Worm (Caenorhabditis elegans) whole organism, late embryonic: ENCODE data around the gene cut-2.
A peak's percentile ranks its signal among the peaks of the same experiment; 100 is the strongest.

Experiments
- C08G9.2 ChIP-seq: sonication (generic microtip); optimal IDR thresholded peaks from 2 replicates; lab custom pipeline; 2016; ENCODE audit warnings: mild to moderate bottlenecking, missing genetic modification characterization, moderate library complexity, missing compliant biosample characterization
- K02D7.2 ChIP-seq: sonication (generic microtip); optimal IDR thresholded peaks from 2 replicates; lab custom pipeline; 2017; ENCODE audit warnings: mild to moderate bottlenecking, missing genetic modification characterization, missing compliant biosample characterization
- T23F11.4 ChIP-seq: fragments of 200-800 bp; sonication (Bioruptor generic); optimal IDR thresholded peaks from 2 replicates; lab custom pipeline; 2018; ENCODE audit warnings: mild to moderate bottlenecking, missing genetic modification characterization, missing compliant biosample characterization
- ama-1 ChIP-seq: fragments of 150-350 bp; optimal IDR thresholded peaks from 2 replicates; lab custom pipeline; 2014
- ceh-18 ChIP-seq: sonication (generic microtip); optimal IDR thresholded peaks from 2 replicates; lab custom pipeline; 2016; ENCODE audit warnings: missing genetic modification characterization, missing compliant biosample characterization
- ceh-19 ChIP-seq: fragments of 200-800 bp; sonication (Bioruptor generic); optimal IDR thresholded peaks from 2 replicates; lab custom pipeline; 2018; ENCODE audit warnings: mild to moderate bottlenecking, missing genetic modification characterization, missing compliant biosample characterization
- ceh-34 ChIP-seq: sonication (generic microtip); optimal IDR thresholded peaks from 2 replicates; lab custom pipeline; 2016; ENCODE audit warnings: mild to moderate bottlenecking, missing genetic modification characterization, missing compliant biosample characterization
- ceh-45 ChIP-seq: fragments of 200-800 bp; sonication (Bioruptor generic); IDR thresholded peaks from 2 replicates; pipeline ENCODE4 v1.3.6; 2022; ENCODE audit warnings: missing genetic modification reagents, missing genetic modification characterization, missing compliant biosample characterization
- ceh-9 ChIP-seq: sonication (generic microtip); optimal IDR thresholded peaks from 2 replicates; lab custom pipeline; 2016; ENCODE audit warnings: mild to moderate bottlenecking, missing genetic modification characterization, inconsistent platforms, missing compliant biosample characterization
- che-1 ChIP-seq: sonication (generic microtip); optimal IDR thresholded peaks from 2 replicates; lab custom pipeline; 2016; ENCODE audit warnings: mild to moderate bottlenecking, missing genetic modification characterization, missing compliant biosample characterization
- dmd-4 ChIP-seq: sonication (generic microtip); optimal IDR thresholded peaks from 2 replicates; lab custom pipeline; 2016; ENCODE audit warnings: borderline replicate concordance, missing genetic modification characterization, missing compliant biosample characterization
- dve-1 ChIP-seq: sonication (generic microtip); optimal IDR thresholded peaks from 2 replicates; lab custom pipeline; 2017; ENCODE audit warnings: antibody characterized with exemption, mild to moderate bottlenecking, missing genetic modification characterization, missing compliant biosample characterization
- elt-4 ChIP-seq: sonication (generic microtip); optimal IDR thresholded peaks from 2 replicates; lab custom pipeline; 2016; ENCODE audit warnings: missing genetic modification characterization, missing compliant biosample characterization
- ets-4 ChIP-seq: sonication (generic microtip); optimal IDR thresholded peaks from 2 replicates; lab custom pipeline; 2016; ENCODE audit warnings: missing genetic modification characterization, missing compliant biosample characterization
- fax-1 ChIP-seq: sonication (generic microtip); optimal IDR thresholded peaks from 2 replicates; lab custom pipeline; 2016; ENCODE audit warnings: missing genotype, missing genetic modification characterization, missing compliant biosample characterization
- fkh-6 ChIP-seq: sonication (generic microtip); optimal IDR thresholded peaks from 2 replicates; lab custom pipeline; 2016; ENCODE audit warnings: missing genetic modification characterization, missing compliant biosample characterization
- hlh-13 ChIP-seq: fragments of 200-800 bp; sonication (Bioruptor generic); optimal IDR thresholded peaks from 2 replicates; lab custom pipeline; 2018; ENCODE audit warnings: mild to moderate bottlenecking, missing genetic modification characterization, missing compliant biosample characterization
- hlh-15 ChIP-seq: sonication (generic microtip); optimal IDR thresholded peaks from 2 replicates; lab custom pipeline; 2016; ENCODE audit warnings: missing genetic modification characterization, missing compliant biosample characterization
- hlh-8 ChIP-seq: sonication (generic microtip); optimal IDR thresholded peaks from 2 replicates; lab custom pipeline; 2016; ENCODE audit warnings: missing genotype, missing genetic modification characterization, missing compliant biosample characterization
- mec-3 ChIP-seq: sonication (generic microtip); optimal IDR thresholded peaks from 2 replicates; lab custom pipeline; 2016; ENCODE audit warnings: borderline replicate concordance, missing genetic modification characterization, missing compliant biosample characterization
- nhr-11 ChIP-seq: fragments of 150-350 bp; optimal IDR thresholded peaks from 2 replicates; lab custom pipeline; 2014; ENCODE audit warnings: missing biosample characterization, missing genetic modification characterization
- nhr-232 ChIP-seq: sonication (generic microtip); optimal IDR thresholded peaks from 2 replicates; lab custom pipeline; 2016; ENCODE audit warnings: missing genetic modification characterization, missing compliant biosample characterization
- npax-4 ChIP-seq: sonication (generic microtip); optimal IDR thresholded peaks from 2 replicates; lab custom pipeline; 2016; ENCODE audit warnings: missing genetic modification characterization, missing compliant biosample characterization
- odd-2 ChIP-seq: sonication (generic microtip); optimal IDR thresholded peaks from 2 replicates; lab custom pipeline; 2017; ENCODE audit warnings: antibody characterized with exemption, mild to moderate bottlenecking, missing genetic modification characterization, missing compliant biosample characterization
- pqm-1 ChIP-seq: sonication (generic microtip); optimal IDR thresholded peaks from 2 replicates; lab custom pipeline; 2016; ENCODE audit warnings: missing genetic modification characterization, missing compliant biosample characterization
- pros-1 ChIP-seq: fragments of 150-350 bp; optimal IDR thresholded peaks from 2 replicates; lab custom pipeline; 2014; ENCODE audit warnings: missing biosample characterization, missing genetic modification reagents, missing genetic modification characterization
- sdc-2 ChIP-seq: sonication (generic microtip); optimal IDR thresholded peaks from 2 replicates; lab custom pipeline; 2016; ENCODE audit warnings: missing genotype, missing genetic modification characterization, missing compliant biosample characterization
- sox-2 ChIP-seq: fragments of 200-800 bp; sonication (Bioruptor generic); IDR thresholded peaks from 2 replicates; pipeline ENCODE4 v1.3.6; 2022; ENCODE audit warnings: missing genetic modification reagents, missing genetic modification characterization, missing compliant biosample characterization
- sox-4 ChIP-seq: sonication (generic microtip); optimal IDR thresholded peaks from 2 replicates; lab custom pipeline; 2017; ENCODE audit warnings: mild to moderate bottlenecking, missing genetic modification characterization, inconsistent platforms, missing compliant biosample characterization
- syd-9 ChIP-seq: sonication (generic microtip); optimal IDR thresholded peaks from 2 replicates; lab custom pipeline; 2016; ENCODE audit warnings: mild to moderate bottlenecking, missing genetic modification characterization, moderate library complexity, missing compliant biosample characterization
- tbx-7 ChIP-seq: sonication (generic microtip); optimal IDR thresholded peaks from 2 replicates; lab custom pipeline; 2016; ENCODE audit warnings: missing genotype, missing genetic modification characterization, missing compliant biosample characterization
- ttx-3 ChIP-seq: sonication (generic microtip); optimal IDR thresholded peaks from 2 replicates; lab custom pipeline; 2016; ENCODE audit warnings: missing genetic modification reagents, missing genetic modification characterization, missing compliant biosample characterization
- unc-3 ChIP-seq, 2 experiments: fragments of 200-800 bp in 1 of 2; sonication (Bioruptor generic) in 1 of 2; sonication (generic microtip) in 1 of 2; conservative IDR thresholded peaks in 1 of 2; optimal IDR thresholded peaks in 1 of 2; 2 replicates each; pipeline versions ENCODE4 v1.3.6 to Lab custom; 2016 to 2022; ENCODE audit warnings: missing compliant biosample characterization in 2 of 2, missing genetic modification characterization in 2 of 2, missing genetic modification reagents in 1 of 2
- unc-42 ChIP-seq: sonication (generic microtip); optimal IDR thresholded peaks from 2 replicates; lab custom pipeline; 2016; ENCODE audit warnings: missing genotype, missing genetic modification characterization, missing compliant biosample characterization

Gene cut-2

DNA sequence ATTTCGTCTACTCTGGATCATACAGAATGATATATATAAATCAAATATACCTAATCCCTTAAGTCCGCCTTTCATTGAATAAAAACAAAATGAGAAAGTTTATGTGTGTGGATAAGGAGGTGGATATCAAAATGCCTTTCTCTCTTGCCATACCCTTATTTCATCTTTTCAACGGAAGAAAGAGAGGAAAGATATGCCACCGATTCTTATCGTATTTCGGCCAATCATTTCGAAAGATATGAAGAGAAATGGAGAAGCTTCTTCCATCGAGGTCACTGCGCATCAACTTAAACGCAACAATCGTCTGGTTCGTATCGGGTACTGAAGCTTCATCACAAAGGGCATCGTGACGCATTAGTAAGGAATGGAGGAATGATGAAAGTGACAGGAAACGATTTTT, 1.4 kb upstream of the cut-2 start (continued):
- TF ChIP-seq hlh-13 (GFP tag; lab: Kevin White, UChicago) (no peak), ceh-45 (no peak)

DNA sequence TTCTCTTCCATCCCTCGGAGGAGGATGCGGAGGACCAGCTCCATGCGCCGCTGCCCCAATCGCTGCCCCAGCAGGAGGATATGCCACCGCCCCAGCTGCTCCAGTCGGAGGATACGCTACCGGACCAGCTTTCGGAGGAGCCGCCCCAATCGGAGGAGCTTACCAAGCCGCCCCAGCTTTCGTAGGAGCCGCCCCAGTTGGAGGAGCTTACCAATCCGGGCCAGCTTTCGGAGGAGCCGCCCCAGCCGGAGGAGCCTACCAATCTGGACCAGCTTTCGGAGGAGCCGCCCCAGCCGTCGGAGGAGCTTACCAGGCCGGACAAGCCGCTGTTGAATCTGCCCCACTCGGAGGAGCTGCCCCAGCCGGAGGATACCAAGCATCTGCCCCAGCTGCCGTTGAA, 713 bp downstream of the cut-2 start:
- TF ChIP-seq fax-1 (tag; lab: Kevin White, UChicago) (no peak), ets-4 (tag; lab: Kevin White, UChicago) (no peak), sdc-2 (tag; lab: Kevin White, UChicago) (peak; percentile 12), K02D7.2 (tag; lab: Kevin White, UChicago) (peak; percentile 59), pros-1 (tag; lab: Kevin White, UChicago) (no peak), unc-3 (GFP tag; conservative IDR thresholded peaks at IDR 0.05; lab: Robert Waterston, UW) (no peak), unc-3 (tag; optimal IDR thresholded peaks at IDR 0.05; lab: Kevin White, UChicago) (no peak), nhr-232 (tag; lab: Kevin White, UChicago) (peak; percentile 21), T23F11.4 (peak; percentile 73), syd-9 (tag; lab: Kevin White, UChicago) (no peak), ceh-9 (tag; lab: Kevin White, UChicago) (no peak), hlh-8 (tag; lab: Kevin White, UChicago) (no peak), fkh-6 (tag; lab: Kevin White, UChicago) (peak; percentile 26), odd-2 (tag; lab: Kevin White, UChicago) (no peak), tbx-7 (tag; lab: Kevin White, UChicago) (no peak), ceh-34 (tag; lab: Kevin White, UChicago) (no peak), che-1 (tag; lab: Kevin White, UChicago) (peak; percentile 35), pqm-1 (tag; lab: Kevin White, UChicago) (no peak)
- TF ChIP-seq, all 69 proteins: peak for 6

DNA sequence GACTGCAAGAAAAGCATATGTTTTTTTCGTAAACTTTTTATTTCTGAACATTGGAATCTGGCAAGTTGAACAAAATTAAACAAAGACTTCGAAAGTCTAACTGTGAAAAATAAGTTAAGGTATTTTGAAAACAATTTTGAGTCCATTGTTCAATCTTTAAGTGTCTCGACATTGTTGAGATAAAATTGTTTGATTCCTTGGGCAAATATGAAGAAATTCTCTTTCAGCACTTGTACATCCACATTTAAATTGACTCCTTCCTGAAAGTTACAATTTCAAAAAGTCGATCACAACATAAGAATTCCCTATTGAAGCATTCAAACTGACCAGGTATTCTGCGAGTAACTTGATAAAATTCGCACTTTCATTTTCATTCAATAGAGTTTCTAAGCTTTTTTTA, 1.3 kb downstream of the cut-2 start:
- no peak for TF ChIP-seq sdc-2 (tag; lab: Kevin White, UChicago)
- no peak for TF ChIP-seq ama-1 (lab: Kevin White, UChicago)
- TF ChIP-seq ceh-34 (tag; lab: Kevin White, UChicago), result no peak
- no peak for TF ChIP-seq hlh-13 (GFP tag; lab: Kevin White, UChicago)
- TF ChIP-seq ttx-3 (tag; lab: Kevin White, UChicago), result no peak
- TF ChIP-seq C08G9.2 (tag; lab: Kevin White, UChicago), result no peak
- no peak for TF ChIP-seq sox-4 (tag; lab: Kevin White, UChicago)
- no peak for TF ChIP-seq npax-4 (tag; lab: Kevin White, UChicago)
- TF ChIP-seq dve-1 (tag; lab: Kevin White, UChicago), result no peak
- TF ChIP-seq hlh-8 (tag; lab: Kevin White, UChicago), result no peak
- TF ChIP-seq ceh-9 (tag; lab: Kevin White, UChicago), result no peak
- no peak for TF ChIP-seq tbx-7 (tag; lab: Kevin White, UChicago)
- no peak for TF ChIP-seq sox-2
- no peak for TF ChIP-seq unc-42

DNA sequence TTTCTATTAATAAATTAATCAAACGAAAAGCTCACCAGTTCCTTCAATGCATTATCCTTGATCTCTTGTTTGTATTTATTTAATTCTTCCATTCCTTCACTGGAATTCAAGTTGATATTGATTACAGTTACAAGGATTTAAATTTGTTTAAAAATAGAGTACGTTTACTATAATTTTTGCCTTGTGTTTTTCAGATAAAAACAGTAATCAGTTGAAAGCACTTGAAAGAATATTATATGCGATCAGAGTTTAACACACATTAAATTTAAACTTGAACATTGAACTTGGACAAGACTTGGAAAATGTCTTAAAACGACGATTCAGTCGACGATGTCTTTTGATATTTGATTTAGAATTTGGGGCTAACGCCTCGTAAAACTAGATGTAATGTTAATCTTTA, 2.8 kb downstream of the cut-2 start, which contains the start of gene F53F1.6:
F53F1.6 (minus strand) TSS at position 101 of the 400 bp plus-strand sequence.
- no peak for TF ChIP-seq ceh-19 (GFP tag; lab: Kevin White, UChicago)
- TF ChIP-seq dmd-4 (tag; lab: Kevin White, UChicago), result no peak

DNA sequence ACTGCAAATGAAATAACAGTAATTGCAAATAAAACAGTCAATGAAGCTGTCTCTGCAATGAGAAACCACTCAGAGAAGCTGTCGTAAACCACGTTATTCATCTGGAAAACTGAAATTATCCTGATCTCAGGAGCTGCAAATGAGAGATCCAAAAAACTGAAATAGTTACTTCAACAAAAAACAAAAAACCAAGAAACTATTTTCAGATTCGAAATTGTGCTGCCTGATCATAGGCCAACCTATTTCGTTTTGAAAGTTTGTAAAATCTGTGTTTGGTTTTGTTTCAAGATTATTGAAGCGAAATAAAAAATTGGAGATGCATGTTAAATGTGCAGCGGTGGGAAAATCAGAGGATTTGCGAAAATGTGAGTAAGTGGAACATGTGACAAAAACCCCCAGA, 5.9 kb downstream of the cut-2 start, which contains the start of gene srv-8:
srv-8 (minus strand) TSS at position 101 of the 400 bp plus-strand sequence.
- TF ChIP-seq ceh-18 (no peak), hlh-13 (GFP tag; lab: Kevin White, UChicago) (no peak), nhr-232 (tag; lab: Kevin White, UChicago) (no peak), nhr-11 (tag; lab: Kevin White, UChicago) (no peak), pqm-1 (tag; lab: Kevin White, UChicago) (no peak), mec-3 (tag; lab: Kevin White, UChicago) (no peak), sdc-2 (tag; lab: Kevin White, UChicago) (no peak), elt-4 (tag; lab: Kevin White, UChicago) (no peak), unc-3 (GFP tag; conservative IDR thresholded peaks at IDR 0.05; lab: Robert Waterston, UW) (no peak), unc-3 (tag; optimal IDR thresholded peaks at IDR 0.05; lab: Kevin White, UChicago) (no peak), hlh-15 (tag; lab: Kevin White, UChicago) (no peak)
- TF ChIP-seq, all 69 proteins: peak for 0
